Fruit fly (Drosophila melanogaster): ENCODE data around the gene CAH2.

Gene CAH2

DNA sequence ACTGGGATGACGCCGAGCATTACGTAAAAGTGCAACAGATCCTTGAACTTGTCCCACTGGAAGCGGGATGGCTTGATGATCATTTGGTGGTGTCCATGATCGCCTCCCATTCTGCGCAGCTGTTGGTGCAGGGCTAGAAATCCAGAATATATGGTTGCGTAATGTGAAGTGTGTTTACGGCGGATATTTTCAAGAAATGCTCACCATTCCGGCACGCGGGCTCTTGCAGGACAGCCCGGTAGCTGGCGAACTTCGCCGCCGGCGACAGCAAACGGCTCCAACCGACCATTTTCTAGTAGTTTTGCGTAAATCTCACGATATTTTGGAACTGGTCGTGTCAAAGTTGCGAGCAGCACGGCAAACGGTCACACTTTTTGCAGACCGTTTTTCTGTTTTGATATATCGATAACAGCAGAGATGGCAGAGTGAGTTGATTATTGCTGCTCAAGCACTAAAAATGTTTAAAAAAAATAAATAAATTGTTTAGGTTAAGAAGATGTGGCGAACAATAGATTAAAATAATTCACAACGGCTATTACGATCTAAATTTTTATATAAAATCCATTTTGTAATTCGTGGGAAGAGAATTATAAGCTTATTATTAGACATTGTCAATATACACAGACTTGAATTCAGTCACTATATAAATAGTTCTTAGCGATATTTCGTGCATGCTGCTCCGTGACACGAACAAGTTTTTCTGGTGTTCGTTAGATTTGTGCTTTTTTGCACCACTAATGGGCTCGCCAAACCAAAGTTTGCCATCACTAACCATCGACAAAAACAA lies 39.1 kb upstream of the CAH2 start, which contains the start of the genes ND-SGDH and RhoGAP68F (continued):
- TF ChIP-seq CG17359 (tag; optimal IDR thresholded peaks at IDR 0.05) (peak; percentile 68), CG18476 (GFP tag; optimal IDR thresholded peaks at IDR 0.05) (peak; percentile 67), CG12744 (GFP tag; optimal IDR thresholded peaks at IDR 0.05) (peak; percentile 20), CG13296 (GFP tag; optimal IDR thresholded peaks at IDR 0.05) (peak; percentile 70), fd3F (GFP tag; optimal IDR thresholded peaks at IDR 0.05) (peak; percentile 71), Scr (GFP tag; IDR thresholded peaks at IDR 0.05; ENCODE audit: partially characterized antibody) (peak; percentile 98), Pdp1 (GFP tag; optimal IDR thresholded peaks at IDR 0.05) (peak; percentile 70 to 97), corto (GFP tag; optimal IDR thresholded peaks at IDR 0.05) (peak; percentile 71), usp (GFP tag; optimal IDR thresholded peaks at IDR 0.05) (no peak), B-H1 (GFP tag; IDR thresholded peaks at IDR 0.05) (peak; percentile 36; the same call in 1 of the 3 replicates), CG16815 (GFP tag; optimal IDR thresholded peaks at IDR 0.05) (peak; percentile 73), Atf6 (GFP tag; IDR thresholded peaks at IDR 0.05) (peak; percentile 37; the same call in 1 of the 2 replicates), CG31224 (GFP tag; IDR thresholded peaks at IDR 0.05) (peak; percentile 55), CG10959 (GFP tag; IDR thresholded peaks at IDR 0.05) (peak; percentile 55; the same call in 1 of the 2 replicates), CG16779 (GFP tag; IDR thresholded peaks at IDR 0.05) (no peak), tap (tag; optimal IDR thresholded peaks at IDR 0.05) (peak; percentile 48), CG13287 (GFP tag; IDR thresholded peaks at IDR 0.05; ENCODE audit: partially characterized antibody) (peak; percentile 95), CG14965 (GFP tag; optimal IDR thresholded peaks at IDR 0.05; ENCODE audit: borderline replicate concordance) (no peak), HLH54F (GFP tag; optimal IDR thresholded peaks at IDR 0.05) (peak; percentile 71), Awh (GFP tag; IDR thresholded peaks at IDR 0.05) (no peak), CG17802 (tag; optimal IDR thresholded peaks at IDR 0.05) (peak; percentile 17), ewg (GFP tag; optimal IDR thresholded peaks at IDR 0.05) (peak; percentile 48), CG8089 (GFP tag; optimal IDR thresholded peaks at IDR 0.05) (peak; percentile 45), C15 (GFP tag; IDR thresholded peaks at IDR 0.05) (no peak), mam (GFP tag; optimal IDR thresholded peaks at IDR 0.05) (peak; percentile 72), gsb (GFP tag; IDR thresholded peaks at IDR 0.05) (peak; percentile 55; the same call in 1 of the 2 replicates), CG34224 (GFP tag; IDR thresholded peaks at IDR 0.05; ENCODE audit: partially characterized antibody) (peak; percentile 93), CG15011 (GFP tag; optimal IDR thresholded peaks at IDR 0.05) (peak; percentile 27), Gug (GFP tag; IDR thresholded peaks at IDR 0.05) (peak; percentile 72; the same call in 2 of the 4 replicates), CG6791 (GFP tag; IDR thresholded peaks at IDR 0.05; ENCODE audit: partially characterized antibody) (peak; percentile 91), CG12071 (GFP tag; optimal IDR thresholded peaks at IDR 0.05) (no peak), fu2 (GFP tag; optimal IDR thresholded peaks at IDR 0.05) (peak; percentile 34), vnd (GFP tag; IDR thresholded peaks at IDR 0.05; ENCODE audit: partially characterized antibody) (peak; percentile 99), mld (GFP tag; IDR thresholded peaks at IDR 0.05; ENCODE audit: partially characterized antibody) (peak; percentile 69; the same call in 2 of the 3 replicates), onecut (GFP tag; IDR thresholded peaks at IDR 0.05) (peak; percentile 34), CG7987 (GFP tag; optimal IDR thresholded peaks at IDR 0.05) (no peak), Hsf (GFP tag; optimal IDR thresholded peaks at IDR 0.05) (peak; percentile 80), CG9609 (GFP tag; optimal IDR thresholded peaks at IDR 0.05) (peak; percentile 57), Eip74EF (GFP tag; optimal IDR thresholded peaks at IDR 0.05) (peak in 1 of 2 experiments; percentile 28), chif (GFP tag; optimal IDR thresholded peaks at IDR 0.05) (peak; percentile 38 to 51), Doc3 (GFP tag; IDR thresholded peaks at IDR 0.05; ENCODE audit: partially characterized antibody) (peak; percentile 95), CG4820 (GFP tag; optimal IDR thresholded peaks at IDR 0.05) (peak; percentile 76), lbe (GFP tag; optimal IDR thresholded peaks at IDR 0.05) (peak; percentile 30), gcm (GFP tag; optimal IDR thresholded peaks at IDR 0.05) (peak; percentile 40), Dip3 (GFP tag; optimal IDR thresholded peaks at IDR 0.05) (peak; percentile 82), Hr51 (GFP tag; optimal IDR thresholded peaks at IDR 0.05) (peak; percentile 71 to 76), seq (GFP tag; IDR thresholded peaks at IDR 0.05) (0 out of 2 replicates have a peak, but pooled peaks have one; percentile 21)
